Worm (Caenorhabditis elegans) whole organism, late embryonic: Measurements from ENCODE around the gene F54F2.6.
A peak's percentile ranks its signal among the peaks of the same experiment; 100 is the strongest.

Experiments
- C08G9.2 ChIP-seq: sonication (generic microtip); optimal IDR thresholded peaks from 2 replicates; lab custom pipeline; 2016; ENCODE audit warnings: mild to moderate bottlenecking, missing genetic modification characterization, moderate library complexity, missing compliant biosample characterization
- T23F11.4 ChIP-seq: fragments of 200-800 bp; sonication (Bioruptor generic); optimal IDR thresholded peaks from 2 replicates; lab custom pipeline; 2018; ENCODE audit warnings: mild to moderate bottlenecking, missing genetic modification characterization, missing compliant biosample characterization
- Y22D7AL.16 ChIP-seq: sonication (generic microtip); optimal IDR thresholded peaks from 2 replicates; lab custom pipeline; 2016; ENCODE audit warnings: missing genetic modification characterization, missing compliant biosample characterization
- ceh-14 ChIP-seq: sonication (generic microtip); optimal IDR thresholded peaks from 2 replicates; lab custom pipeline; 2016; ENCODE audit warnings: missing genotype, missing genetic modification characterization, missing compliant biosample characterization
- ceh-18 ChIP-seq: sonication (generic microtip); optimal IDR thresholded peaks from 2 replicates; lab custom pipeline; 2016; ENCODE audit warnings: missing genetic modification characterization, missing compliant biosample characterization
- ceh-2 ChIP-seq: sonication (generic microtip); optimal IDR thresholded peaks from 2 replicates; lab custom pipeline; 2016; ENCODE audit warnings: missing genotype, missing genetic modification characterization, missing compliant biosample characterization
- ceh-22 ChIP-seq: sonication (generic microtip); optimal IDR thresholded peaks from 2 replicates; lab custom pipeline; 2017; ENCODE audit warnings: missing biosample characterization, missing genetic modification characterization
- ceh-31 ChIP-seq: sonication (generic microtip); optimal IDR thresholded peaks from 2 replicates; lab custom pipeline; 2016; ENCODE audit warnings: missing genetic modification characterization, missing compliant biosample characterization
- ceh-34 ChIP-seq: sonication (generic microtip); optimal IDR thresholded peaks from 2 replicates; lab custom pipeline; 2016; ENCODE audit warnings: mild to moderate bottlenecking, missing genetic modification characterization, missing compliant biosample characterization
- ceh-45 ChIP-seq: fragments of 200-800 bp; sonication (Bioruptor generic); IDR thresholded peaks from 2 replicates; pipeline ENCODE4 v1.3.6; 2022; ENCODE audit warnings: missing genetic modification reagents, missing genetic modification characterization, missing compliant biosample characterization
- che-1 ChIP-seq: sonication (generic microtip); optimal IDR thresholded peaks from 2 replicates; lab custom pipeline; 2016; ENCODE audit warnings: mild to moderate bottlenecking, missing genetic modification characterization, missing compliant biosample characterization
- dve-1 ChIP-seq: sonication (generic microtip); optimal IDR thresholded peaks from 2 replicates; lab custom pipeline; 2017; ENCODE audit warnings: antibody characterized with exemption, mild to moderate bottlenecking, missing genetic modification characterization, missing compliant biosample characterization
- elt-4 ChIP-seq: sonication (generic microtip); optimal IDR thresholded peaks from 2 replicates; lab custom pipeline; 2016; ENCODE audit warnings: missing genetic modification characterization, missing compliant biosample characterization
- ets-4 ChIP-seq: sonication (generic microtip); optimal IDR thresholded peaks from 2 replicates; lab custom pipeline; 2016; ENCODE audit warnings: missing genetic modification characterization, missing compliant biosample characterization
- fkh-10 ChIP-seq: fragments of 150-350 bp; optimal IDR thresholded peaks from 2 replicates; lab custom pipeline; 2014; ENCODE audit warnings: missing biosample characterization, missing genetic modification reagents, missing genetic modification characterization
- gmeb-2 ChIP-seq: sonication (generic microtip); optimal IDR thresholded peaks from 2 replicates; lab custom pipeline; 2016; ENCODE audit warnings: missing genetic modification characterization, inconsistent platforms, missing compliant biosample characterization
- hlh-15 ChIP-seq: sonication (generic microtip); optimal IDR thresholded peaks from 2 replicates; lab custom pipeline; 2016; ENCODE audit warnings: missing genetic modification characterization, missing compliant biosample characterization
- hlh-30 ChIP-seq: sonication (generic microtip); optimal IDR thresholded peaks from 2 replicates; lab custom pipeline; 2017; ENCODE audit warnings: antibody characterized with exemption, missing genetic modification characterization, missing compliant biosample characterization; ENCODE audit not compliant: insufficient read depth
- hlh-6 ChIP-seq: sonication (generic microtip); optimal IDR thresholded peaks from 2 replicates; lab custom pipeline; 2016; ENCODE audit warnings: missing genotype, missing genetic modification characterization, missing compliant biosample characterization
- lin-11 ChIP-seq: fragments of 200-800 bp; sonication (Bioruptor generic); optimal IDR thresholded peaks from 2 replicates; lab custom pipeline; 2018; ENCODE audit warnings: mild to moderate bottlenecking, missing genetic modification characterization, missing compliant biosample characterization
- mec-3 ChIP-seq: sonication (generic microtip); optimal IDR thresholded peaks from 2 replicates; lab custom pipeline; 2016; ENCODE audit warnings: borderline replicate concordance, missing genetic modification characterization, missing compliant biosample characterization
- nfya-1 ChIP-seq: sonication (generic microtip); optimal IDR thresholded peaks from 2 replicates; lab custom pipeline; 2017; ENCODE audit warnings: missing genetic modification characterization, mild to moderate bottlenecking, missing compliant biosample characterization, antibody characterized with exemption, moderate library complexity
- nhr-232 ChIP-seq: sonication (generic microtip); optimal IDR thresholded peaks from 2 replicates; lab custom pipeline; 2016; ENCODE audit warnings: missing genetic modification characterization, missing compliant biosample characterization
- npax-4 ChIP-seq: sonication (generic microtip); optimal IDR thresholded peaks from 2 replicates; lab custom pipeline; 2016; ENCODE audit warnings: missing genetic modification characterization, missing compliant biosample characterization
- odd-2 ChIP-seq: sonication (generic microtip); optimal IDR thresholded peaks from 2 replicates; lab custom pipeline; 2017; ENCODE audit warnings: antibody characterized with exemption, mild to moderate bottlenecking, missing genetic modification characterization, missing compliant biosample characterization
- pat-9 ChIP-seq: fragments of 200-800 bp; sonication (Bioruptor generic); optimal IDR thresholded peaks from 2 replicates; lab custom pipeline; 2018; ENCODE audit warnings: mild to moderate bottlenecking, missing genetic modification characterization, moderate library complexity, missing compliant biosample characterization
- pax-1 ChIP-seq: fragments of 150-350 bp; optimal IDR thresholded peaks from 2 replicates; lab custom pipeline; 2014; ENCODE audit warnings: missing biosample characterization, missing genetic modification characterization
- pha-2 ChIP-seq: sonication (generic microtip); optimal IDR thresholded peaks from 2 replicates; lab custom pipeline; 2017; ENCODE audit warnings: mild to moderate bottlenecking, missing genetic modification characterization, missing compliant biosample characterization
- pqm-1 ChIP-seq: sonication (generic microtip); optimal IDR thresholded peaks from 2 replicates; lab custom pipeline; 2016; ENCODE audit warnings: missing genetic modification characterization, missing compliant biosample characterization
- ref-2 ChIP-seq: sonication (generic microtip); optimal IDR thresholded peaks from 2 replicates; lab custom pipeline; 2016; ENCODE audit warnings: missing genetic modification characterization, missing compliant biosample characterization
- sox-2 ChIP-seq: fragments of 200-800 bp; sonication (Bioruptor generic); IDR thresholded peaks from 2 replicates; pipeline ENCODE4 v1.3.6; 2022; ENCODE audit warnings: missing genetic modification reagents, missing genetic modification characterization, missing compliant biosample characterization
- syd-9 ChIP-seq: sonication (generic microtip); optimal IDR thresholded peaks from 2 replicates; lab custom pipeline; 2016; ENCODE audit warnings: mild to moderate bottlenecking, missing genetic modification characterization, moderate library complexity, missing compliant biosample characterization
- tbx-2 ChIP-seq: sonication (generic microtip); optimal IDR thresholded peaks from 2 replicates; lab custom pipeline; 2016; ENCODE audit warnings: missing genetic modification characterization, missing compliant biosample characterization
- unc-3 ChIP-seq, 2 experiments: fragments of 200-800 bp in 1 of 2; sonication (Bioruptor generic) in 1 of 2; sonication (generic microtip) in 1 of 2; conservative IDR thresholded peaks in 1 of 2; optimal IDR thresholded peaks in 1 of 2; 2 replicates each; pipeline versions ENCODE4 v1.3.6 to Lab custom; 2016 to 2022; ENCODE audit warnings: missing compliant biosample characterization in 2 of 2, missing genetic modification characterization in 2 of 2, missing genetic modification reagents in 1 of 2
- unc-42 ChIP-seq: sonication (generic microtip); optimal IDR thresholded peaks from 2 replicates; lab custom pipeline; 2016; ENCODE audit warnings: missing genotype, missing genetic modification characterization, missing compliant biosample characterization
- unc-86 ChIP-seq: sonication (generic microtip); optimal IDR thresholded peaks from 2 replicates; lab custom pipeline; 2016; ENCODE audit warnings: missing genetic modification characterization, missing compliant biosample characterization
- zip-5 ChIP-seq: sonication (generic microtip); optimal IDR thresholded peaks from 2 replicates; lab custom pipeline; 2016; ENCODE audit warnings: missing genetic modification characterization, missing compliant biosample characterization

F54F2.6 gene

DNA sequence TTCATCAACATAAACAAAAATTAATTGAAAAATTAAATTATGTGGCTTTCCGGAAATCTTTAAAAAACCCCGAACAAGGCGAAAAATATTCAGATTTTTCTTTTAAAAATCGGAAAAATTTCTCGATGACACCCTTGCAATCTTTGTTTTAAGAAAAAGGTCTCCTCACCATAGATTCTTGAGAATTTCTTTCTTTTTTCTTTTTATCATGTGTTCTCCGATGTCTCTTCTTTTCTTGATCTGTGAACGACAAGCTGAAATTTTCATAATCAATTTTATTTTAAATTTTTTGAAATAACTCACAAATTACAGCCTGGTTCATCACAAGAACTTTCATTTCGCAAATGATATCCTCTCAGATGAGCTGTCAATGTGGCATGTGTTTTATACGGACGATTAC, 9.3 kb downstream of the F54F2.6 start, which contains the start of the genes zfp-1 and F54F2.14:
TSS of gene zfp-1 (plus strand) at position 301 of the 400 bp plus-strand sequence.
TSS of gene F54F2.14 (plus strand) at position 312 of the 400 bp plus-strand sequence.
- no peak for TF ChIP-seq lin-11 (tag; lab: Kevin White, UChicago)
- no peak for TF ChIP-seq zip-5
- TF ChIP-seq elt-4 (tag; lab: Kevin White, UChicago) = no peak
- TF ChIP-seq pax-1 (tag; lab: Kevin White, UChicago) = no peak
- no peak for TF ChIP-seq hlh-15
- TF ChIP-seq ref-2 (tag; lab: Kevin White, UChicago) = no peak
- no peak for TF ChIP-seq gmeb-2 (tag; lab: Kevin White, UChicago)
- no peak for TF ChIP-seq C08G9.2
- TF ChIP-seq T23F11.4 (GFP tag; lab: Kevin White, UChicago) = no peak
- no peak for TF ChIP-seq npax-4 (tag; lab: Kevin White, UChicago)

DNA sequence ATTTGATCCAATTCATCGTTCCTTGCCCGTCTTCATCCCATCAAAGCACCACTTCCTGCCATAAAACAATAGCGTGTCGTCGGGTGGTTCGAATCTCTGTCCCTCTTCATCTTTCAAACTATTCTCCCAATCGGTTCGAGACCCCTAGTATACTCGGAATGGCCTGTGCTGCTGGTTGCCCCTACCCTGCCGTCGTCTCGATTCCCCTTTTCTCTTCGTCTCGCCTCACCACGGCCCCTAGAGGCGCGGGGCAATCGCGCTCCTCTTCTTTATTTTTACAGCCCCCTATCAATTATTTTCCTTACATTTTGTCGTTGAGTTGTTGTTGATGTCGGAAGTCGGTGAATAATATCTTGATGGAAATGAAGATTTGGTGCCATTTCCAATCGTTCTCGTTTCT, 11.8 kb downstream of the F54F2.6 start:
- TF ChIP-seq pha-2 (tag; lab: Kevin White, UChicago) (no peak), sox-2 (GFP tag; lab: Robert Waterston, UW) (no peak), elt-4 (tag; lab: Kevin White, UChicago) (no peak), ceh-31 (tag; lab: Kevin White, UChicago) (peak; percentile 29), mec-3 (tag; lab: Kevin White, UChicago) (no peak), tbx-2 (peak; percentile 32), dve-1 (tag; lab: Kevin White, UChicago) (no peak), ceh-34 (no peak), nfya-1 (tag; lab: Kevin White, UChicago) (no peak), che-1 (tag; lab: Kevin White, UChicago) (no peak), ets-4 (tag; lab: Kevin White, UChicago) (no peak), odd-2 (tag; lab: Kevin White, UChicago) (no peak), unc-42 (tag; lab: Kevin White, UChicago) (peak; percentile 14), hlh-30 (tag; lab: Kevin White, UChicago) (no peak), syd-9 (no peak), hlh-6 (tag; lab: Kevin White, UChicago) (no peak), pqm-1 (tag; lab: Kevin White, UChicago) (no peak), pat-9 (tag; lab: Kevin White, UChicago) (no peak), ceh-14 (tag; lab: Kevin White, UChicago) (peak; percentile 17), ref-2 (tag; lab: Kevin White, UChicago) (no peak), ceh-22 (no peak), unc-86 (tag; lab: Kevin White, UChicago) (no peak), Y22D7AL.16 (tag; lab: Kevin White, UChicago) (no peak)

- TF ChIP-seq unc-3 (GFP tag; conservative IDR thresholded peaks at IDR 0.05; lab: Robert Waterston, UW) (no peak), unc-3 (tag; optimal IDR thresholded peaks at IDR 0.05; lab: Kevin White, UChicago) (no peak), ceh-2 (no peak), ceh-45 (GFP tag; lab: Robert Waterston, UW) (no peak), hlh-30 (tag; lab: Kevin White, UChicago) (no peak), unc-86 (tag; lab: Kevin White, UChicago) (no peak), unc-42 (tag; lab: Kevin White, UChicago) (no peak), nhr-232 (tag; lab: Kevin White, UChicago) (no peak)
These were observed 14.4 kb downstream of the F54F2.6 start, which contains the start of gene K02D10.8 for ce11 chrIII:8786077-8786476. TSS of gene K02D10.8 (plus strand) at chrIII:8786377.

ce11 chrIII:8785426-8785825, 15.1 kb downstream of the F54F2.6 start:
- peak; percentile 65 for TF ChIP-seq ceh-18
- no peak for TF ChIP-seq pha-2 (tag; lab: Kevin White, UChicago)
- TF ChIP-seq tbx-2 = no peak
- TF ChIP-seq syd-9 = no peak
- no peak for TF ChIP-seq C08G9.2
- TF ChIP-seq nhr-232 (tag; lab: Kevin White, UChicago) = no peak
- TF ChIP-seq fkh-10 (GFP tag; lab: Kevin White, UChicago) = no peak
- TF ChIP-seq hlh-30 (tag; lab: Kevin White, UChicago) = peak; percentile 58
- TF ChIP-seq ets-4 (tag; lab: Kevin White, UChicago) = no peak
- TF ChIP-seq npax-4 (tag; lab: Kevin White, UChicago) = no peak
- TF ChIP-seq unc-86 (tag; lab: Kevin White, UChicago) = no peak
